Worm (Caenorhabditis elegans): ENCODE results near the gene mup-2.

ce11 chrX:6399450-6399849, 10.6 kb downstream of the mup-2 start:
- TF ChIP-seq med-1 (GFP tag; optimal IDR thresholded peaks at IDR 0.05; ENCODE audit: insufficient read depth): no peak
- TF ChIP-seq ztf-23 (GFP tag; IDR thresholded peaks at IDR 0.05): no peak
- TF ChIP-seq T22C8.4 (GFP tag; IDR thresholded peaks at IDR 0.05): no peak
- TF ChIP-seq flt-1 (GFP tag; IDR thresholded peaks at IDR 0.05): no peak
- TF ChIP-seq tab-1 (GFP tag; IDR thresholded peaks at IDR 0.05): no peak
- TF ChIP-seq klf-2 (GFP tag; conservative IDR thresholded peaks at IDR 0.05): no peak
- TF ChIP-seq ztf-29 (GFP tag; IDR thresholded peaks at IDR 0.05): no peak
- TF ChIP-seq ref-1 (GFP tag; conservative IDR thresholded peaks at IDR 0.05): no peak

Data from whole organism, midembryonic.